Worm (Caenorhabditis elegans) whole organism, late embryonic: Measurements from ENCODE around the gene anmt-1.

Experiments
- C08G9.2 ChIP-seq: sonication (generic microtip); optimal IDR thresholded peaks from 2 replicates; lab custom pipeline; 2016; ENCODE audit warnings: mild to moderate bottlenecking, missing genetic modification characterization, moderate library complexity, missing compliant biosample characterization
- C38D4.7 ChIP-seq: fragments of 200-800 bp; sonication (Bioruptor generic); optimal IDR thresholded peaks from 2 replicates; lab custom pipeline; 2018; ENCODE audit warnings: mild to moderate bottlenecking, missing genetic modification characterization, moderate library complexity, missing compliant biosample characterization
- F13H6.1 ChIP-seq: sonication (generic microtip); optimal IDR thresholded peaks from 2 replicates; lab custom pipeline; 2016; ENCODE audit warnings: missing genetic modification characterization, missing compliant biosample characterization
- K02D7.2 ChIP-seq: sonication (generic microtip); optimal IDR thresholded peaks from 2 replicates; lab custom pipeline; 2017; ENCODE audit warnings: mild to moderate bottlenecking, missing genetic modification characterization, missing compliant biosample characterization
- T23F11.4 ChIP-seq: fragments of 200-800 bp; sonication (Bioruptor generic); optimal IDR thresholded peaks from 2 replicates; lab custom pipeline; 2018; ENCODE audit warnings: mild to moderate bottlenecking, missing genetic modification characterization, missing compliant biosample characterization
- Y22D7AL.16 ChIP-seq: sonication (generic microtip); optimal IDR thresholded peaks from 2 replicates; lab custom pipeline; 2016; ENCODE audit warnings: missing genetic modification characterization, missing compliant biosample characterization
- ahr-1 ChIP-seq: sonication (generic microtip); optimal IDR thresholded peaks from 2 replicates; lab custom pipeline; 2016; ENCODE audit warnings: missing genetic modification characterization, missing compliant biosample characterization
- ama-1 ChIP-seq: fragments of 150-350 bp; optimal IDR thresholded peaks from 2 replicates; lab custom pipeline; 2014
- ceh-2 ChIP-seq: sonication (generic microtip); optimal IDR thresholded peaks from 2 replicates; lab custom pipeline; 2016; ENCODE audit warnings: missing genotype, missing genetic modification characterization, missing compliant biosample characterization
- ceh-24 ChIP-seq: sonication (generic microtip); optimal IDR thresholded peaks from 2 replicates; lab custom pipeline; 2016; ENCODE audit warnings: mild to moderate bottlenecking, missing genetic modification characterization, missing compliant biosample characterization
- ceh-34 ChIP-seq: sonication (generic microtip); optimal IDR thresholded peaks from 2 replicates; lab custom pipeline; 2016; ENCODE audit warnings: mild to moderate bottlenecking, missing genetic modification characterization, missing compliant biosample characterization
- ceh-45 ChIP-seq: fragments of 200-800 bp; sonication (Bioruptor generic); IDR thresholded peaks from 2 replicates; pipeline ENCODE4 v1.3.6; 2022; ENCODE audit warnings: missing genetic modification reagents, missing genetic modification characterization, missing compliant biosample characterization
- dve-1 ChIP-seq: sonication (generic microtip); optimal IDR thresholded peaks from 2 replicates; lab custom pipeline; 2017; ENCODE audit warnings: antibody characterized with exemption, mild to moderate bottlenecking, missing genetic modification characterization, missing compliant biosample characterization
- elt-4 ChIP-seq: sonication (generic microtip); optimal IDR thresholded peaks from 2 replicates; lab custom pipeline; 2016; ENCODE audit warnings: missing genetic modification characterization, missing compliant biosample characterization
- ets-4 ChIP-seq: sonication (generic microtip); optimal IDR thresholded peaks from 2 replicates; lab custom pipeline; 2016; ENCODE audit warnings: missing genetic modification characterization, missing compliant biosample characterization
- eyg-1 ChIP-seq: sonication (generic microtip); optimal IDR thresholded peaks from 2 replicates; lab custom pipeline; 2016; ENCODE audit warnings: missing genotype, missing genetic modification characterization, missing compliant biosample characterization
- fkh-10 ChIP-seq: fragments of 150-350 bp; optimal IDR thresholded peaks from 2 replicates; lab custom pipeline; 2014; ENCODE audit warnings: missing biosample characterization, missing genetic modification reagents, missing genetic modification characterization
- fkh-6 ChIP-seq: sonication (generic microtip); optimal IDR thresholded peaks from 2 replicates; lab custom pipeline; 2016; ENCODE audit warnings: missing genetic modification characterization, missing compliant biosample characterization
- gmeb-2 ChIP-seq: sonication (generic microtip); optimal IDR thresholded peaks from 2 replicates; lab custom pipeline; 2016; ENCODE audit warnings: missing genetic modification characterization, inconsistent platforms, missing compliant biosample characterization
- hlh-13 ChIP-seq: fragments of 200-800 bp; sonication (Bioruptor generic); optimal IDR thresholded peaks from 2 replicates; lab custom pipeline; 2018; ENCODE audit warnings: mild to moderate bottlenecking, missing genetic modification characterization, missing compliant biosample characterization
- hlh-15 ChIP-seq: sonication (generic microtip); optimal IDR thresholded peaks from 2 replicates; lab custom pipeline; 2016; ENCODE audit warnings: missing genetic modification characterization, missing compliant biosample characterization
- hlh-6 ChIP-seq: sonication (generic microtip); optimal IDR thresholded peaks from 2 replicates; lab custom pipeline; 2016; ENCODE audit warnings: missing genotype, missing genetic modification characterization, missing compliant biosample characterization
- hlh-8 ChIP-seq: sonication (generic microtip); optimal IDR thresholded peaks from 2 replicates; lab custom pipeline; 2016; ENCODE audit warnings: missing genotype, missing genetic modification characterization, missing compliant biosample characterization
- lim-6 ChIP-seq: sonication (generic microtip); optimal IDR thresholded peaks from 2 replicates; lab custom pipeline; 2016; ENCODE audit warnings: missing genetic modification characterization, missing compliant biosample characterization
- lin-11 ChIP-seq: fragments of 200-800 bp; sonication (Bioruptor generic); optimal IDR thresholded peaks from 2 replicates; lab custom pipeline; 2018; ENCODE audit warnings: mild to moderate bottlenecking, missing genetic modification characterization, missing compliant biosample characterization
- nfya-1 ChIP-seq: sonication (generic microtip); optimal IDR thresholded peaks from 2 replicates; lab custom pipeline; 2017; ENCODE audit warnings: missing genetic modification characterization, mild to moderate bottlenecking, missing compliant biosample characterization, antibody characterized with exemption, moderate library complexity
- npax-4 ChIP-seq: sonication (generic microtip); optimal IDR thresholded peaks from 2 replicates; lab custom pipeline; 2016; ENCODE audit warnings: missing genetic modification characterization, missing compliant biosample characterization
- odd-2 ChIP-seq: sonication (generic microtip); optimal IDR thresholded peaks from 2 replicates; lab custom pipeline; 2017; ENCODE audit warnings: antibody characterized with exemption, mild to moderate bottlenecking, missing genetic modification characterization, missing compliant biosample characterization
- pag-3 ChIP-seq: sonication (generic microtip); optimal IDR thresholded peaks from 2 replicates; lab custom pipeline; 2016; ENCODE audit warnings: missing compliant biosample characterization, missing genetic modification characterization, borderline replicate concordance
- pat-9 ChIP-seq: fragments of 200-800 bp; sonication (Bioruptor generic); optimal IDR thresholded peaks from 2 replicates; lab custom pipeline; 2018; ENCODE audit warnings: mild to moderate bottlenecking, missing genetic modification characterization, moderate library complexity, missing compliant biosample characterization
- pax-1 ChIP-seq: fragments of 150-350 bp; optimal IDR thresholded peaks from 2 replicates; lab custom pipeline; 2014; ENCODE audit warnings: missing biosample characterization, missing genetic modification characterization
- pha-2 ChIP-seq: sonication (generic microtip); optimal IDR thresholded peaks from 2 replicates; lab custom pipeline; 2017; ENCODE audit warnings: mild to moderate bottlenecking, missing genetic modification characterization, missing compliant biosample characterization
- pha-4 ChIP-seq: fragments of 150-350 bp; optimal IDR thresholded peaks from 2 replicates; lab custom pipeline; 2018; ENCODE audit warnings: missing biosample characterization, missing genetic modification reagents, missing genetic modification characterization
- pros-1 ChIP-seq: fragments of 150-350 bp; optimal IDR thresholded peaks from 2 replicates; lab custom pipeline; 2014; ENCODE audit warnings: missing biosample characterization, missing genetic modification reagents, missing genetic modification characterization
- ref-2 ChIP-seq: sonication (generic microtip); optimal IDR thresholded peaks from 2 replicates; lab custom pipeline; 2016; ENCODE audit warnings: missing genetic modification characterization, missing compliant biosample characterization
- sox-2 ChIP-seq: fragments of 200-800 bp; sonication (Bioruptor generic); IDR thresholded peaks from 2 replicates; pipeline ENCODE4 v1.3.6; 2022; ENCODE audit warnings: missing genetic modification reagents, missing genetic modification characterization, missing compliant biosample characterization
- sox-4 ChIP-seq: sonication (generic microtip); optimal IDR thresholded peaks from 2 replicates; lab custom pipeline; 2017; ENCODE audit warnings: mild to moderate bottlenecking, missing genetic modification characterization, inconsistent platforms, missing compliant biosample characterization
- tbx-2 ChIP-seq: sonication (generic microtip); optimal IDR thresholded peaks from 2 replicates; lab custom pipeline; 2016; ENCODE audit warnings: missing genetic modification characterization, missing compliant biosample characterization
- tbx-7 ChIP-seq: sonication (generic microtip); optimal IDR thresholded peaks from 2 replicates; lab custom pipeline; 2016; ENCODE audit warnings: missing genotype, missing genetic modification characterization, missing compliant biosample characterization
- ttx-3 ChIP-seq: sonication (generic microtip); optimal IDR thresholded peaks from 2 replicates; lab custom pipeline; 2016; ENCODE audit warnings: missing genetic modification reagents, missing genetic modification characterization, missing compliant biosample characterization
- unc-3 ChIP-seq, 2 experiments: fragments of 200-800 bp in 1 of 2; sonication (Bioruptor generic) in 1 of 2; sonication (generic microtip) in 1 of 2; conservative IDR thresholded peaks in 1 of 2; optimal IDR thresholded peaks in 1 of 2; 2 replicates each; pipeline versions ENCODE4 v1.3.6 to Lab custom; 2016 to 2022; ENCODE audit warnings: missing compliant biosample characterization in 2 of 2, missing genetic modification characterization in 2 of 2, missing genetic modification reagents in 1 of 2
- unc-55 ChIP-seq: sonication (generic microtip); optimal IDR thresholded peaks from 2 replicates; lab custom pipeline; 2017; ENCODE audit warnings: missing biosample characterization, missing genetic modification reagents, missing genetic modification characterization
- unc-86 ChIP-seq: sonication (generic microtip); optimal IDR thresholded peaks from 2 replicates; lab custom pipeline; 2016; ENCODE audit warnings: missing genetic modification characterization, missing compliant biosample characterization
- zip-5 ChIP-seq: sonication (generic microtip); optimal IDR thresholded peaks from 2 replicates; lab custom pipeline; 2016; ENCODE audit warnings: missing genetic modification characterization, missing compliant biosample characterization

Gene anmt-1

DNA sequence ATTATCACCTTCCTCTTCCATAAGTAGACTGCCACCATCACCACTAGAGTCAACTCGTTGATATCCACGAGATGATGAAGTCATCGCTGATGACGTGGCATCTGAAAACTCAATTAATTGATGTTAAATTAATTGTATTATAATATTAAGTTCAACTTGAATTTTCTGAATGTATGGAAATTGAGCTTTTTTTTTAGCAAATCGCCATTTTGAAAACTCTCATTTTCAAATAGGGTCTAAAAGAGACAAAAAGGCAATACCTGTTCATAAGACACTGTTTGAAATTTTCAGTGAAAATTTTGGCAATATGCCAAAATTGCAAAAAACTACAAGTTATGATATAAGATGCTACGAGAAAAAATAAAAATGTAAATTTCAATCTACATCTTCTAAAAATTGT, 41.0 kb upstream of the anmt-1 start, which contains the start of gene twk-7:
Gene twk-7 (minus strand): TSS at position 101 of the 400 bp plus-strand sequence.
- TF ChIP-seq ama-1 (lab: Kevin White, UChicago): no peak
- TF ChIP-seq dve-1 (tag; lab: Kevin White, UChicago): no peak
- no peak for TF ChIP-seq nfya-1
- TF ChIP-seq ceh-34 (tag; lab: Kevin White, UChicago): no peak
- TF ChIP-seq gmeb-2 (tag; lab: Kevin White, UChicago): no peak
- TF ChIP-seq tbx-2 (tag; lab: Kevin White, UChicago): no peak
- TF ChIP-seq ref-2 (tag; lab: Kevin White, UChicago): no peak
- TF ChIP-seq F13H6.1 (tag; lab: Kevin White, UChicago): no peak
- TF ChIP-seq C38D4.7: no peak
- no peak for TF ChIP-seq K02D7.2 (tag; lab: Kevin White, UChicago)
- TF ChIP-seq hlh-6 (tag; lab: Kevin White, UChicago): no peak
- no peak for TF ChIP-seq unc-86

DNA sequence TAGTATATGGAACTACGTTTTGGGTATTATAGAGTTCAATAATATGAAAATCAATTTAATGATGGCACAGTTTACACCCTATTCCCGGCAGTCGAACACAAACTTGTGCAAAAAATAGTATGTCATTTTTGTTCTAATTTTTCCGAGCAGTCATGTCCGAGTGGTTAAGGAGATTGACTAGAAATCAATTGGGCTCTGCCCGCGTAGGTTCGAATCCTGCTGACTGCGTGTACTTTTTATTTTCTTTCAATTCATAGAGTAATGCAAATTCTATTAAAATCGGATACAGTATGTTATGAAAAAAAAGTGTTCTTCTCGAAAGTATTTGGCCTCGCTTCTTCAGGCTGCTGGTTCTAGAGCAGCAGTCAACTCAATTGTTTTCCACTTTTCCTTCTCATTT, 38.6 kb upstream of the anmt-1 start:
- TF ChIP-seq pha-2 (no peak), fkh-6 (tag; lab: Kevin White, UChicago) (no peak), ama-1 (lab: Kevin White, UChicago) (no peak), hlh-6 (tag; lab: Kevin White, UChicago) (no peak), sox-4 (tag; lab: Kevin White, UChicago) (no peak), hlh-13 (no peak), lim-6 (tag; lab: Kevin White, UChicago) (no peak)
- TF ChIP-seq, all 69 proteins: peak for 0

DNA sequence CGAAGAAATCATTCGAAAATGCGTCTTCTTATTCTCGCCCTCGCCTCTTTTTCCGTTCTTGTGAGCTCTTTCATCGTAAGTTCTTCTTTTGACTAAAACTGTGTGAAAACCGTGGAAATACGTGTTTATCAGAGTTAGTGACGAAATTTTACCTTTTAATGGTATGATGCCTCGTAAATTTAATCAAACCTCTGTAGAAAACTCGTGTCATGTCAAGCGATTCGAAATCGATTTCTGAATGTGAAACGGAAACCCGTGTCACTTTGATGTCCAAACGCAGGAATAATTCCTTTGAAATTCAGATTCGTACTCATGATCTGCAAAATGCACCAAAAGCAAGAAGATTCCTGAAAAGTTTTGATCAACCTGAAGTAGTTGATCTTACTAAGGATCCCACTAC, 36.0 kb upstream of the anmt-1 start, which contains the start of gene F22B7.3:
Gene F22B7.3 (plus strand): TSS at position 301 of the 400 bp plus-strand sequence.
- TF ChIP-seq hlh-8 (tag; lab: Kevin White, UChicago) (no peak), ahr-1 (tag; lab: Kevin White, UChicago) (no peak), C38D4.7 (no peak), nfya-1 (no peak), K02D7.2 (tag; lab: Kevin White, UChicago) (no peak)

DNA sequence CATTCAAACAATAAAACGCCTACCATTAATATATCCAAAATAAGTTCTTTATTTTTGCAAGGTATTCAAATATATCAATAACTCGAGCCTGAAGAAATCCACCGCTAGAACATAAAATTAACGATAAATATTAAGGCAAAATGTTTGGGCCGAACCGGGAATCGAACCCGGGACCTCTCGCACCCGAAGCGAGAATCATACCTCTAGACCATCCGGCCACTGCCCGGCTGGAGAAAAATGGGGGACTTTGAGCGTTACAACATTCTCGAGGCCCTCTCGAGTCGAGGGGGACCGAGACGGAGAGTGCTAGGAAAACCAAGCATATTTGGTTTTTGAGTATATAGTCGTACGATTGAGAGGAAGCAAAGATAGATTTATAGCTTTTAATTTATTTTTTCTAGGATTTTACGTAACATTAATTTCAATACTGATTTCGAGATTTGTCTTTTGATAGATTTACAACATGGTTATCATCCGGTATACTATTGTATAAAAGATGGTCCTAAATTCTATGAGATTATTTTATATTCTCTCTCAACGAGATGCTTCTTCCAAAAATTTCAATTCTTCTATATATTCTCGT, 34.3 kb upstream of the anmt-1 start, which contains the start of gene flp-23:
Gene flp-23 (plus strand): TSS at position 533 of the 583 bp plus-strand sequence.
- TF ChIP-seq pha-4 (tag; lab: Kevin White, UChicago): no peak
- TF ChIP-seq ets-4 (tag; lab: Kevin White, UChicago): peak; percentile 6
- TF ChIP-seq sox-2 (GFP tag; lab: Robert Waterston, UW): peak; percentile 53
- peak; percentile 41 for TF ChIP-seq ceh-2 (tag; lab: Kevin White, UChicago)
- TF ChIP-seq K02D7.2 (tag; lab: Kevin White, UChicago): peak; percentile 42
- peak; percentile 65; the same call in 1 of the 2 replicates for TF ChIP-seq unc-3 (GFP tag; conservative IDR thresholded peaks at IDR 0.05; lab: Robert Waterston, UW)
- TF ChIP-seq unc-3 (tag; optimal IDR thresholded peaks at IDR 0.05; lab: Kevin White, UChicago): peak; percentile 23
- TF ChIP-seq pros-1 (tag; lab: Kevin White, UChicago): no peak
- TF ChIP-seq ceh-24 (tag; lab: Kevin White, UChicago): peak; percentile 10
- peak; percentile 39 for TF ChIP-seq C08G9.2 (tag; lab: Kevin White, UChicago)
- TF ChIP-seq lin-11: peak; percentile 66
- TF ChIP-seq fkh-6 (tag; lab: Kevin White, UChicago): peak; percentile 68
- TF ChIP-seq ceh-45 (GFP tag; lab: Robert Waterston, UW): no peak
- TF ChIP-seq lim-6 (tag; lab: Kevin White, UChicago): no peak
- TF ChIP-seq pax-1: no peak
- peak; percentile 74 for TF ChIP-seq pha-2
- TF ChIP-seq Y22D7AL.16 (tag; lab: Kevin White, UChicago): peak; percentile 27
- no peak for TF ChIP-seq ahr-1 (tag; lab: Kevin White, UChicago)
- peak; percentile 54 for TF ChIP-seq eyg-1 (tag; lab: Kevin White, UChicago)
- TF ChIP-seq T23F11.4 (GFP tag; lab: Kevin White, UChicago): peak; percentile 51
- TF ChIP-seq pag-3 (tag; lab: Kevin White, UChicago): no peak
- no peak for TF ChIP-seq fkh-10 (GFP tag; lab: Kevin White, UChicago)
- TF ChIP-seq hlh-13: no peak
- no peak for TF ChIP-seq odd-2
- peak; percentile 16 for TF ChIP-seq tbx-7
- TF ChIP-seq tbx-2 (tag; lab: Kevin White, UChicago): peak; percentile 70
- TF ChIP-seq zip-5 (tag; lab: Kevin White, UChicago): peak; percentile 53
- TF ChIP-seq unc-55 (GFP tag; lab: Kevin White, UChicago): no peak
- TF ChIP-seq C38D4.7: peak; percentile 54
- TF ChIP-seq npax-4 (tag; lab: Kevin White, UChicago): peak; percentile 60
- peak; percentile 57 for TF ChIP-seq ttx-3
- peak; percentile 29 for TF ChIP-seq hlh-15 (tag; lab: Kevin White, UChicago)
- TF ChIP-seq nfya-1: peak; percentile 55
- TF ChIP-seq elt-4 (tag; lab: Kevin White, UChicago): no peak
- TF ChIP-seq pat-9 (tag; lab: Kevin White, UChicago): peak; percentile 44
